Fruit fly (Drosophila melanogaster): ENCODE measurements around the gene Rpp30.
A peak's percentile ranks its signal among the peaks of the same experiment; 100 is the strongest.

The Rpp30 gene

DNA sequence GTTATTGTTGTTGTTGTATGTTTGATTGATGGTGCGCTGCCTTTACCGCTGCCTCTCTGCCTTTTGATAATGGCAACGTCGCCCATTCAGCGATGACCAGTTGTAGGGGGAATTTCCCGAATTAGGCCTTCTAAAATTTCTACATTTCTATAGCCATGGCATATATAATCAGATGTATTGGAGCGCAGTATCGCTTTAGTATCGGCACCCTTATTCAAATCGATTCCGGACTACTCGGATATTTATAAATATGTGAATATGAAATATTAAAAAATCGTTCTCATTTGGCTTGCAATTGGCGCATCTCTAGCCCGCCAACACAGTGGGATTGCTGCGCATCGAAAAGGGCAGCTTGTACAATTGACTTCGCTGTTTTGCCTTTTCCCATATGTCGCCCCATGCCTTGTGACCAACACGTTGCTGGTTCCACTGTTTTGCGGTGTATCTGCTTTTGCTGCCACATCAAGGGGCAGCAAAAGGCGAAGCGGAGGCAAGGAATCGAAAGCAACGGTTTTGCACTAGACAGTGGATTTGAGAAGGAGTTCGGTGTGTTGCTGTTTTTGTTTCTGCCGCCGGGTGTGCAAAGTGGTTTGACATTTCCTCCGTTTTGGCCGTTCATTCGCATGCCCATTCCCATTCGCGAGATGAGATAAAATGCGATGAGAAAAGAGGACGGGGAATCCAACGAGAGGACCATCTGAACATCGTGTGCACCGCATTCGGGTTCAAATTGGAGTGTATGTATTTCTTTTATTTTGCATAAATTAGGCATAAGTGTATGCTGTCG lies 27.4 kb downstream of the Rpp30 start:
- TF ChIP-seq Hr96 (GFP tag; optimal IDR thresholded peaks at IDR 0.05), result no peak
- no peak for TF ChIP-seq bab1 (GFP tag; optimal IDR thresholded peaks at IDR 0.05)
- TF ChIP-seq CG7101 (tag; optimal IDR thresholded peaks at IDR 0.05), result no peak
- no peak for TF ChIP-seq CG11617 (GFP tag; optimal IDR thresholded peaks at IDR 0.05)
- peak; percentile 13 for TF ChIP-seq CG12768 (GFP tag; optimal IDR thresholded peaks at IDR 0.05)
- peak; percentile 8 for TF ChIP-seq CG5204 (GFP tag; optimal IDR thresholded peaks at IDR 0.05)

DNA sequence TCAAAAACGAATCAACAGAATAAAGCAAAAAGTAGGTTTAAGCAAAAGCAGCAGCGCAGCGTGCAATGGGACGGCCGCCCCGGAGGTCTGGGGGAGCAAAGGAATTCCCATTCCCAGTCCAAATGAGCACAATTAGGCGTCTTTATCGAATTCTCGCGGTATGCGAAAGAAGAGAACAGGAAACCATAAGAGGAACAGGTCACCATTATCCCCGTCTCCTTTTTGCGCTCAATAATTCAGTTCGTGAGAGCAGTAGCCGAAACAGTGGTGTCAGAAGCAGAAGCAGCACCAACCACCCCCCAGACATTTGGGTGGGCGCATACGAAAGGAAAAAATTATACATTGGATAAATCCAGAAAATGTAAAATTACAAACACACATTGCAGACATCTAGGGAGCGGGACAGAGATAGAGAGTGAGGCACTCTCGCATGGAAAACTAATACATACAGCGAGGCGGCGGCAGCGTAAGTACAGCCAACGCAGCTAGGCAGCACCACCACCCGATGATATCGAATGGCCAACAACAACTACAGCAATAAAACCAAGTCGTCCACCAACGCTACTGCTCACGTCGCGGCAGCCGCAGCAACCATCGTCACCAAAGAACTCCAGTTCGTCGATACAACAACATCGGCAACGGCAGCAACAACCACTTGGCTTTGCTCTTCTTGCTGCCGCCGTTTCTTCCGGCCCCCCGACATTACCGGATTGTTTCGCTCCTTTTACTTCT lies 28.1 kb downstream of the Rpp30 start:
- TF ChIP-seq Clk (GFP tag; optimal IDR thresholded peaks at IDR 0.05) (no peak), Crg-1 (GFP tag; optimal IDR thresholded peaks at IDR 0.05) (no peak), tj (GFP tag; optimal IDR thresholded peaks at IDR 0.05) (no peak), cnc (optimal IDR thresholded peaks at IDR 0.05) (no peak), ovo (GFP tag; optimal IDR thresholded peaks at IDR 0.05) (no peak), toe (GFP tag; optimal IDR thresholded peaks at IDR 0.05) (no peak), Mnt (GFP tag; optimal IDR thresholded peaks at IDR 0.05) (no peak), pad (GFP tag; optimal IDR thresholded peaks at IDR 0.05) (no peak), cic (GFP tag; optimal IDR thresholded peaks at IDR 0.05) (no peak), CG11617 (GFP tag; optimal IDR thresholded peaks at IDR 0.05) (no peak), Hr96 (GFP tag; optimal IDR thresholded peaks at IDR 0.05) (no peak), CG5204 (GFP tag; optimal IDR thresholded peaks at IDR 0.05) (no peak), CG12768 (GFP tag; optimal IDR thresholded peaks at IDR 0.05) (no peak), CG7045 (GFP tag; optimal IDR thresholded peaks at IDR 0.05) (no peak), CG1620 (GFP tag; optimal IDR thresholded peaks at IDR 0.05) (no peak), kay (GFP tag; ENCODE audit: borderline replicate concordance) (no peak), bab1 (GFP tag; optimal IDR thresholded peaks at IDR 0.05) (no peak), CG33017 (tag; optimal IDR thresholded peaks at IDR 0.05) (no peak), CG7101 (tag; optimal IDR thresholded peaks at IDR 0.05) (no peak)

DNA sequence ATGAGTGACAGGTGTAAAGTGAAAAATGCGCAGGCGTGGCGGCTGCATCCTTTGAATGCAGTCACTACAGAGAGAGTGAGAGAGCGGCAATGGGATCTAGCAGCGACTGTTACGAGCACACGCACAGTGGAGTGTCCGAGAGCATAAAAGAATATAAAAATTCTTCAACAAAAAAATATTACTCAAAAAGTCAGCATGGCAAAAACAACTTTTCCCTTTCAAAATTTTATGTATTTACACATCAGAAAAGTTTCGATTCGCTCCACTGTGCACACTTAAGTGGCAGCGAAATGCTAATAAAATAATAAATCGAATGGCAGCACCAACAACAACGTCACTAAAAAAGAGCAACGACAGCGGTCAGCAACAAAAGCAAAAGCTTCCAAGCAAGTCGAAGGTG lies 28.8 kb downstream of the Rpp30 start:
- peak; percentile 14 for TF ChIP-seq toe (GFP tag; optimal IDR thresholded peaks at IDR 0.05)
- TF ChIP-seq Clk (GFP tag; optimal IDR thresholded peaks at IDR 0.05), result no peak
- no peak for TF ChIP-seq tj (GFP tag; optimal IDR thresholded peaks at IDR 0.05)
- TF ChIP-seq Hr96 (GFP tag; optimal IDR thresholded peaks at IDR 0.05), result peak; percentile 34
- no peak for TF ChIP-seq ovo (GFP tag; optimal IDR thresholded peaks at IDR 0.05)
- no peak for TF ChIP-seq Crg-1 (GFP tag; optimal IDR thresholded peaks at IDR 0.05)
- TF ChIP-seq CG12768 (GFP tag; optimal IDR thresholded peaks at IDR 0.05), result no peak
- TF ChIP-seq CG14711 (tag; optimal IDR thresholded peaks at IDR 0.05), result peak; percentile 54
- TF ChIP-seq CG5204 (GFP tag; optimal IDR thresholded peaks at IDR 0.05), result no peak
- peak; percentile 22 for TF ChIP-seq CG1620 (GFP tag; optimal IDR thresholded peaks at IDR 0.05)
- TF ChIP-seq CG7101 (tag; optimal IDR thresholded peaks at IDR 0.05), result peak; percentile 56
- no peak for TF ChIP-seq Mnt (GFP tag; optimal IDR thresholded peaks at IDR 0.05)
- TF ChIP-seq kay (GFP tag; ENCODE audit: borderline replicate concordance), result no peak
- TF ChIP-seq CG11617 (GFP tag; optimal IDR thresholded peaks at IDR 0.05), result peak; percentile 48
- TF ChIP-seq pad (GFP tag; optimal IDR thresholded peaks at IDR 0.05), result no peak
- peak; percentile 71 for TF ChIP-seq CG33017 (tag; optimal IDR thresholded peaks at IDR 0.05)
- no peak for TF ChIP-seq cnc (optimal IDR thresholded peaks at IDR 0.05)
- TF ChIP-seq CG7045 (GFP tag; optimal IDR thresholded peaks at IDR 0.05), result peak; percentile 46
- no peak for TF ChIP-seq cic (GFP tag; optimal IDR thresholded peaks at IDR 0.05)
- peak; percentile 22 for TF ChIP-seq bab1 (GFP tag; optimal IDR thresholded peaks at IDR 0.05)

DNA sequence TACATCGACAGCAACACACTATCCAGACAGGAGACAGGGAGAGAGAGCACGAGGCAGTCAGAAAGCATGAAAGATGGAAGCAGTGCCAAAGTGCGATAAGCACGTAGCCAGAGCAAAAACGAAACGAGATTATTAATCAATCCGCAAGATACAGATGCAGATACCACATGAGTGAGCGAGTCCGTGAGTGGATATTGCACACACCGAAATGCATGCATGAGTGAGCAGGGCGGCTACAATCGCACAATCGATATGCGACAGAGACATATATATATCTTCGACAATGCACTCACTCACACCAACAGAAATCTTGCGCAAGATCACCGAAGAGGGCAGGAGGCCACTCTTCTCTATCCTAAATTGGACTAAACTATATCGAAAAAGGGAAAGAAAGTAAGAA lies 29.3 kb downstream of the Rpp30 start:
- no peak for TF ChIP-seq Clk (GFP tag; optimal IDR thresholded peaks at IDR 0.05)
- TF ChIP-seq kay (GFP tag; ENCODE audit: borderline replicate concordance), result no peak
- no peak for TF ChIP-seq cic (GFP tag; optimal IDR thresholded peaks at IDR 0.05)
- no peak for TF ChIP-seq CG12768 (GFP tag; optimal IDR thresholded peaks at IDR 0.05)
- no peak for TF ChIP-seq tj (GFP tag; optimal IDR thresholded peaks at IDR 0.05)
- TF ChIP-seq Crg-1 (GFP tag; optimal IDR thresholded peaks at IDR 0.05), result no peak
- no peak for TF ChIP-seq CG5204 (GFP tag; optimal IDR thresholded peaks at IDR 0.05)
- no peak for TF ChIP-seq CG7101 (tag; optimal IDR thresholded peaks at IDR 0.05)
- no peak for TF ChIP-seq CG11617 (GFP tag; optimal IDR thresholded peaks at IDR 0.05)
- TF ChIP-seq toe (GFP tag; optimal IDR thresholded peaks at IDR 0.05), result no peak
- TF ChIP-seq CG14711 (tag; optimal IDR thresholded peaks at IDR 0.05), result no peak

DNA sequence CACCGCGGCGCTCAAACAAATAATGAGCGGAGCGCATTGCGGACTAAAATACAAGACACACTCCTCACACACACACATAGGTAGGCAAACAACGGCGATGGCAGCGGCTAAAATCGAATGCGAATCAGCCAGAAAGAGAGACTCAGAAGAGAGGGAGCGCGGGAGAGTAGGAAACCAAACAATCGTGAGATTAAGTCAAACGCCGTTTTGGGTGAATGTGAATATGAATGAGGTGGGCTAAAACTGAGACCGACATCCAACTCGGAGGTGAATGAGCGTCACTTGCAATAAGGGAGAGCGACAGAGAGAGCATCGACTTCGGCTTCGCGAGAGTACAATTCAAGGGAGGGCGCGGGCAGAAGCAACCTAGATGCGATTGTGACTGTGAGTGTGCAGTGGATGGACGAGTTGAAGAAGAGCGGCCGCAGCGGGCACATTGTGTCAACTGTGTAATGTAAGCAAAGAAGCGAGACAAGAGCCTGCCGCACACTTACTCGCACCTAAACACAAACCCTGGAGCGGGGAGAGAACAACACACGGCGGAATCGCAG lies 30.2 kb downstream of the Rpp30 start:
- peak; percentile 32 for TF ChIP-seq tj (GFP tag; optimal IDR thresholded peaks at IDR 0.05)
- TF ChIP-seq cic (GFP tag; optimal IDR thresholded peaks at IDR 0.05), result peak; percentile 83
- no peak for TF ChIP-seq CG11617 (GFP tag; optimal IDR thresholded peaks at IDR 0.05)
- TF ChIP-seq ovo (GFP tag; optimal IDR thresholded peaks at IDR 0.05), result peak; percentile 51
- TF ChIP-seq kay (GFP tag; ENCODE audit: borderline replicate concordance), result no peak
- TF ChIP-seq Mnt (GFP tag; optimal IDR thresholded peaks at IDR 0.05), result peak; percentile 37
- TF ChIP-seq pad (GFP tag; optimal IDR thresholded peaks at IDR 0.05), result peak; percentile 41
- TF ChIP-seq CG14711 (tag; optimal IDR thresholded peaks at IDR 0.05), result no peak
- peak; percentile 42 for TF ChIP-seq Hr96 (GFP tag; optimal IDR thresholded peaks at IDR 0.05)
- no peak for TF ChIP-seq Clk (GFP tag; optimal IDR thresholded peaks at IDR 0.05)
- no peak for TF ChIP-seq toe (GFP tag; optimal IDR thresholded peaks at IDR 0.05)
- TF ChIP-seq CG7045 (GFP tag; optimal IDR thresholded peaks at IDR 0.05), result peak; percentile 48
- TF ChIP-seq CG12768 (GFP tag; optimal IDR thresholded peaks at IDR 0.05), result peak; percentile 67
- TF ChIP-seq CG33017 (tag; optimal IDR thresholded peaks at IDR 0.05), result no peak
- TF ChIP-seq CG7101 (tag; optimal IDR thresholded peaks at IDR 0.05), result peak; percentile 20
- no peak for TF ChIP-seq cnc (optimal IDR thresholded peaks at IDR 0.05)
- TF ChIP-seq Crg-1 (GFP tag; optimal IDR thresholded peaks at IDR 0.05), result peak; percentile 69
- peak; percentile 36 for TF ChIP-seq bab1 (GFP tag; optimal IDR thresholded peaks at IDR 0.05)
- no peak for TF ChIP-seq CG5204 (GFP tag; optimal IDR thresholded peaks at IDR 0.05)
- TF ChIP-seq CG1620 (GFP tag; optimal IDR thresholded peaks at IDR 0.05), result no peak
